Worm (Caenorhabditis elegans) whole organism, L1 larva: ENCODE data around the gene grl-6.

ENCODE experiments used
- lsy-2 ChIP-seq, 2 experiments: fragments of 150-350 bp; optimal IDR thresholded peaks; 2 replicates each; lab custom pipeline; 2014; ENCODE audit warnings: missing biosample characterization in 2 of 2, missing genetic modification characterization in 2 of 2
- nhr-11 ChIP-seq: fragments of 150-350 bp; optimal IDR thresholded peaks from 2 replicates; lab custom pipeline; 2014; ENCODE audit warnings: missing biosample characterization, missing genetic modification characterization
- nhr-28 ChIP-seq: fragments of 150-350 bp; optimal IDR thresholded peaks from 2 replicates; lab custom pipeline; 2014; ENCODE audit warnings: missing biosample characterization, missing genetic modification characterization
- nhr-71 ChIP-seq: sonication (generic microtip); optimal IDR thresholded peaks from 2 replicates; lab custom pipeline; 2016; ENCODE audit warnings: mild to moderate bottlenecking, missing genetic modification characterization, moderate library complexity, missing compliant biosample characterization
- nhr-77 ChIP-seq: fragments of 150-350 bp; optimal IDR thresholded peaks from 2 replicates; lab custom pipeline; 2014; ENCODE audit warnings: missing biosample characterization, missing genetic modification characterization
- tbx-2 ChIP-seq: sonication (generic microtip); optimal IDR thresholded peaks from 2 replicates; lab custom pipeline; 2016; ENCODE audit warnings: missing genetic modification characterization, missing compliant biosample characterization
- zag-1 ChIP-seq: fragments of 150-350 bp; optimal IDR thresholded peaks from 2 replicates; lab custom pipeline; 2014; ENCODE audit warnings: missing biosample characterization, missing genetic modification characterization
- ztf-11 ChIP-seq, 2 experiments: sonication (generic microtip); optimal IDR thresholded peaks; 2 replicates each; lab custom pipeline; 2016 to 2017; ENCODE audit warnings: missing genetic modification characterization in 2 of 2, missing biosample characterization in 1 of 2, missing compliant biosample characterization in 1 of 2
- ztf-4 ChIP-seq: fragments of 150-350 bp; optimal IDR thresholded peaks from 2 replicates; lab custom pipeline; 2014; ENCODE audit warnings: missing biosample characterization, missing genetic modification characterization

ce11 chrX:6433688-6434087 lies 17.1 kb downstream of the grl-6 start, which contains the start of gene K10C2.2:
- TF ChIP-seq zag-1 (tag; lab: Kevin White, UChicago) (no peak), nhr-71 (no peak), nhr-11 (tag; lab: Kevin White, UChicago) (no peak), tbx-2 (tag; lab: Kevin White, UChicago) (no peak), lsy-2 (tag; optimal IDR thresholded peaks at IDR 0.05; lab: Kevin White, UChicago) (no peak), ztf-4 (tag; lab: Kevin White, UChicago) (no peak), nhr-28 (tag; lab: Kevin White, UChicago) (no peak), nhr-77 (no peak), ztf-11 (tag; optimal IDR thresholded peaks at IDR 0.05; lab: Kevin White, UChicago) (no peak)
